Worm (Caenorhabditis elegans): ENCODE measurements around the gene ZC262.7.
A peak's percentile ranks its signal among the peaks of the same experiment; 100 is the strongest.

The ZC262.7 gene

ce11 chrIII:8324412-8324811 lies 19.7 kb downstream of the ZC262.7 start, which contains the start of gene F10E9.12:
TSS of gene F10E9.12 (plus strand) at chrIII:8324542.
- TF ChIP-seq snpc-4 (tag; optimal IDR thresholded peaks at IDR 0.05): no peak
- TF ChIP-seq C04F5.9 (tag; optimal IDR thresholded peaks at IDR 0.05): no peak
- no peak for TF ChIP-seq ztf-11 (tag; optimal IDR thresholded peaks at IDR 0.05)
- TF ChIP-seq efl-1 (optimal IDR thresholded peaks at IDR 0.05): no peak
- TF ChIP-seq efl-1 (GFP tag; optimal IDR thresholded peaks at IDR 0.05 in 1 of 2): peak in 1 of 2 experiments; percentile 34
- TF ChIP-seq nhr-71 (tag; optimal IDR thresholded peaks at IDR 0.05): no peak
- no peak for TF ChIP-seq tbx-2 (tag; optimal IDR thresholded peaks at IDR 0.05)

- no peak for TF ChIP-seq dpl-1 (GFP tag; optimal IDR thresholded peaks at IDR 0.05)
- no peak for TF ChIP-seq ztf-11 (tag; optimal IDR thresholded peaks at IDR 0.05)
- TF ChIP-seq F16B12.6 (tag; optimal IDR thresholded peaks at IDR 0.05): no peak
- no peak for TF ChIP-seq aha-1 (tag; optimal IDR thresholded peaks at IDR 0.05)
- TF ChIP-seq snpc-4 (tag; optimal IDR thresholded peaks at IDR 0.05): no peak
- TF ChIP-seq nhr-20 (tag; optimal IDR thresholded peaks at IDR 0.05): peak; percentile 10
- TF ChIP-seq aly-2 (tag; optimal IDR thresholded peaks at IDR 0.05): no peak
- no peak for TF ChIP-seq ama-1 (optimal IDR thresholded peaks at IDR 0.05)
- no peak for TF ChIP-seq sup-37 (GFP tag; optimal IDR thresholded peaks at IDR 0.05)
- no peak for TF ChIP-seq jun-1 (tag; optimal IDR thresholded peaks at IDR 0.05)
- TF ChIP-seq nhr-11 (tag; optimal IDR thresholded peaks at IDR 0.05): peak; percentile 48
- no peak for TF ChIP-seq ceh-63 (GFP tag; optimal IDR thresholded peaks at IDR 0.05)
- TF ChIP-seq efl-3 (GFP tag; optimal IDR thresholded peaks at IDR 0.05): no peak
- no peak for TF ChIP-seq blmp-1 (tag; optimal IDR thresholded peaks at IDR 0.05)
- no peak for TF ChIP-seq mep-1 (tag; optimal IDR thresholded peaks at IDR 0.05)
- no peak for TF ChIP-seq skn-1 (tag; optimal IDR thresholded peaks at IDR 0.05)
- no peak for TF ChIP-seq C04F5.9 (tag; optimal IDR thresholded peaks at IDR 0.05)
- no peak for TF ChIP-seq hlh-17 (GFP tag; optimal IDR thresholded peaks at IDR 0.05; ENCODE audit: borderline replicate concordance)
- no peak for TF ChIP-seq xbp-1 (tag; optimal IDR thresholded peaks at IDR 0.05)
- no peak for TF ChIP-seq C16A3.4 (tag; optimal IDR thresholded peaks at IDR 0.05)
- TF ChIP-seq lin-15B (tag; optimal IDR thresholded peaks at IDR 0.05): no peak
- no peak for TF ChIP-seq unc-98 (GFP tag; IDR thresholded peaks at IDR 0.05)
- TF ChIP-seq nhr-47 (tag; optimal IDR thresholded peaks at IDR 0.05): peak; percentile 54
- TF ChIP-seq ceh-90 (tag; optimal IDR thresholded peaks at IDR 0.05): no peak
- TF ChIP-seq zip-4 (GFP tag; optimal IDR thresholded peaks at IDR 0.05): no peak
- no peak for TF ChIP-seq fkh-10 (GFP tag; optimal IDR thresholded peaks at IDR 0.05)
- no peak for TF ChIP-seq irx-1 (tag; optimal IDR thresholded peaks at IDR 0.05)
- TF ChIP-seq nhr-77 (tag; optimal IDR thresholded peaks at IDR 0.05): no peak
- TF ChIP-seq egl-13 (tag; optimal IDR thresholded peaks at IDR 0.05): no peak
- peak; percentile 14 for TF ChIP-seq dsc-1 (tag; optimal IDR thresholded peaks at IDR 0.05)
- no peak for TF ChIP-seq unc-30 (tag; optimal IDR thresholded peaks at IDR 0.05)
- TF ChIP-seq lin-35 (GFP tag; optimal IDR thresholded peaks at IDR 0.05): no peak
- TF ChIP-seq elt-2 (tag; optimal IDR thresholded peaks at IDR 0.05): no peak
- no peak for TF ChIP-seq nhr-237 (tag; optimal IDR thresholded peaks at IDR 0.05)
- TF ChIP-seq lin-14 (GFP tag; optimal IDR thresholded peaks at IDR 0.05): peak; percentile 20
- peak; percentile 67 for TF ChIP-seq nhr-71 (tag; optimal IDR thresholded peaks at IDR 0.05)
- TF ChIP-seq unc-130 (tag; optimal IDR thresholded peaks at IDR 0.05): no peak
- peak; percentile 100 for TF ChIP-seq fkh-8 (tag; optimal IDR thresholded peaks at IDR 0.05)
- no peak for TF ChIP-seq isw-1 (GFP tag; IDR thresholded peaks at IDR 0.05)
- TF ChIP-seq swsn-7 (tag; optimal IDR thresholded peaks at IDR 0.05): peak; percentile 17
Observed at ce11 chrIII:8322645-8323213, 21.4 kb downstream of the ZC262.7 start, which contains the start of gene F10E9.1. TSS of gene F10E9.1 (plus strand) at chrIII:8323163.

Data from whole organism, L1 larva.